Worm (Caenorhabditis elegans) whole organism, L1 larva: ENCODE data around the gene D1086.7.
"Not testable (repeated sequence)": the region's sequence is repeated elsewhere in the genome, so short reads cannot be mapped to it uniquely, and the experiment has no call there.

Experiments used
- ama-1 ChIP-seq: fragments of 150-350 bp; optimal IDR thresholded peaks from 2 replicates; lab custom pipeline; 2014
- egl-13 ChIP-seq: sonication (generic microtip); optimal IDR thresholded peaks from 2 replicates; lab custom pipeline; 2016; ENCODE audit warnings: missing genotype, missing genetic modification reagents, missing genetic modification characterization, missing compliant biosample characterization
- mef-2 ChIP-seq: fragments of 150-350 bp; optimal IDR thresholded peaks from 2 replicates; lab custom pipeline; 2014; ENCODE audit warnings: missing biosample characterization, missing genetic modification characterization
- mep-1 ChIP-seq: fragments of 150-350 bp; optimal IDR thresholded peaks from 2 replicates; lab custom pipeline; 2014; ENCODE audit warnings: missing biosample characterization, missing genetic modification characterization
- nhr-85 ChIP-seq: sonication (generic microtip); peaks from one replicate; lab custom pipeline; 2016; ENCODE audit warnings: missing genetic modification characterization, inconsistent platforms, missing compliant biosample characterization
- sup-37 ChIP-seq: fragments of 200-800 bp; sonication (Bioruptor generic); optimal IDR thresholded peaks from 2 replicates; lab custom pipeline; 2018; ENCODE audit warnings: mild to moderate bottlenecking, missing genetic modification characterization, missing compliant biosample characterization
- unc-86 ChIP-seq: sonication (generic microtip); optimal IDR thresholded peaks from 2 replicates; lab custom pipeline; 2016; ENCODE audit warnings: missing genetic modification characterization, missing compliant biosample characterization

- not testable (repeated sequence) for TF ChIP-seq ama-1 (lab: Kevin White, UChicago); egl-13 (tag; lab: Kevin White, UChicago); sup-37; mep-1 (tag; lab: Kevin White, UChicago); mef-2 (tag; lab: Kevin White, UChicago)
- TF ChIP-seq nhr-85 (peak; percentile 79), unc-86 (tag; lab: Kevin White, UChicago) (peak; percentile 15)
Measured at ce11 chrV:14038328-14039084, 45.6 kb upstream of the D1086.7 start, which contains the start of gene vps-39.
